Worm (Caenorhabditis elegans): ENCODE data around the gene par-1.

DNA sequence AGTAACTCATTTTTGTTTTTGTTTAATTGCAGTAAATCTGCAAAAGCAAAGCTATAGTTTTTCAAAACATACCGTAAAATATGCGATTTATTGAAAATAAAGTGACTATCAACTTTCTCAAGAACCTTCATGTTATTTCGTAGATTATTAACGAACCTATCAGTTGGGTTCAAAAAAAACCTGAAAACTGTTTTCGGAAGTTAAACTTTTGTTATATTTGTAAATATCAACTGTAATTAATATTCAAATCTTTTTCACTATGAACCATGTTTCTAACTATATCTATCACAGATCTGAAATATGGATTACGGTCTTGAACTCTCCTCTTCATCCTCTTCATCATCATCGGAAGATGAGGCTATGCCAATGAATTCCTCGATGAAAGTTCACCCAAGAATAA lies 57.1 kb downstream of the par-1 start, which contains the start of gene D1086.19:
- TF ChIP-seq unc-55 (GFP tag; optimal IDR thresholded peaks at IDR 0.05) = no peak
- TF ChIP-seq ceh-9 (tag; optimal IDR thresholded peaks at IDR 0.05) = no peak
